Fruit fly (Drosophila melanogaster): Measurements from ENCODE around the gene CG1368.
A peak's percentile ranks its signal among the peaks of the same experiment; 100 is the strongest.

CG1368 gene

DNA sequence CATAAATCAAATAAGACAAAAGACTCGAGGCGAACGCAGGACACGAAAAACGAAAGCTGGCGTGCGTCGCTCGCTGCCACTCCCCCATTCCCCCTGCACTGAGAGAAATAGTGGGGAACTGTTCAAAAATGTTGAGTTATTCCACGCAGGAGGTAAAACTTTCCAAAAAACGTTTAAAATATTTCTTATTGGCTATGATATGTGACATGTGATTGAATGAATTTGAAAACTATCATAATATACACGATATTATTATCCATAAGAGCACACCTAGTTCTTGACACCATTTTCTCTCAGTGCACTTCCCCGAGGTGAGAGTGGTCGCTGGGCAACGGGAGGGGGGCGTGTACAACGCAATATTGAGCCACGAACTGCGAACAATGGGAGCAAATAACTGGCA, 40.6 kb upstream of the CG1368 start (continued):
- TF ChIP-seq CG9139 (GFP tag; optimal IDR thresholded peaks at IDR 0.05) = peak; percentile 34
- no peak for TF ChIP-seq Ets21C (GFP tag; optimal IDR thresholded peaks at IDR 0.05)
- peak; percentile 18 for TF ChIP-seq CG7368 (GFP tag; optimal IDR thresholded peaks at IDR 0.05)
- peak; percentile 73 for TF ChIP-seq svp (GFP tag)
- TF ChIP-seq CG6163 (GFP tag; IDR thresholded peaks at IDR 0.05) = 0 out of 3 replicates have a peak, but pooled peaks have one; percentile 49
- peak; percentile 22 for TF ChIP-seq net (GFP tag; optimal IDR thresholded peaks at IDR 0.05)
- TF ChIP-seq CG34406 (GFP tag; optimal IDR thresholded peaks at IDR 0.05) = peak; percentile 53
- TF ChIP-seq CG8632 (GFP tag; optimal IDR thresholded peaks at IDR 0.05) = peak; percentile 49
- TF ChIP-seq cyc (GFP tag; optimal IDR thresholded peaks at IDR 0.05) = peak; percentile 57
- peak; percentile 62 for TF ChIP-seq esn (GFP tag; optimal IDR thresholded peaks at IDR 0.05)
- peak; percentile 62 for TF ChIP-seq CG3919 (GFP tag; optimal IDR thresholded peaks at IDR 0.05)
- TF ChIP-seq Sox102F (GFP tag; optimal IDR thresholded peaks at IDR 0.05) = peak; percentile 39
- TF ChIP-seq CG6854 (GFP tag; optimal IDR thresholded peaks at IDR 0.05) = no peak
- peak; percentile 65 for TF ChIP-seq CG10669 (GFP tag; optimal IDR thresholded peaks at IDR 0.05)
- TF ChIP-seq CG6792 (GFP tag; optimal IDR thresholded peaks at IDR 0.05) = peak; percentile 57
- TF ChIP-seq Eip78C (GFP tag) = peak; percentile 83
- TF ChIP-seq fd59A (GFP tag; optimal IDR thresholded peaks at IDR 0.05) = peak; percentile 63

dm6 chrX:14148171-14148570, 26.4 kb upstream of the CG1368 start:
- TF ChIP-seq CG3919 (GFP tag; optimal IDR thresholded peaks at IDR 0.05) (peak; percentile 44), cyc (GFP tag; optimal IDR thresholded peaks at IDR 0.05) (peak; percentile 14), CG15336 (GFP tag; IDR thresholded peaks at IDR 0.05) (peak; percentile 24; the same call in 1 of the 2 replicates), Eip78C (GFP tag) (peak; percentile 79), fd59A (GFP tag; optimal IDR thresholded peaks at IDR 0.05) (no peak), pdm3 (GFP tag; optimal IDR thresholded peaks at IDR 0.05) (peak; percentile 42), CG6792 (GFP tag; optimal IDR thresholded peaks at IDR 0.05) (no peak), CG4318 (GFP tag; optimal IDR thresholded peaks at IDR 0.05) (no peak), CG1621 (tag; optimal IDR thresholded peaks at IDR 0.05) (no peak), CG34406 (GFP tag; optimal IDR thresholded peaks at IDR 0.05) (no peak), Eip75B (GFP tag; optimal IDR thresholded peaks at IDR 0.05) (peak; percentile 12), esn (GFP tag; optimal IDR thresholded peaks at IDR 0.05) (peak; percentile 16), CG3032 (tag; optimal IDR thresholded peaks at IDR 0.05) (peak; percentile 17), fkh (GFP tag; optimal IDR thresholded peaks at IDR 0.05) (no peak), CG8119 (GFP tag; IDR thresholded peaks at IDR 0.05) (0 out of 3 replicates have a peak, but pooled peaks have one; percentile 33), Sox102F (GFP tag; optimal IDR thresholded peaks at IDR 0.05) (no peak), CG7368 (GFP tag; optimal IDR thresholded peaks at IDR 0.05) (no peak), topi (GFP tag; optimal IDR thresholded peaks at IDR 0.05) (peak; percentile 25), achi (GFP tag; optimal IDR thresholded peaks at IDR 0.05) (peak; percentile 49), svp (GFP tag) (no peak), Sox15 (GFP tag; optimal IDR thresholded peaks at IDR 0.05) (no peak), CG31627 (GFP tag; optimal IDR thresholded peaks at IDR 0.05) (peak; percentile 20), CG6854 (GFP tag; optimal IDR thresholded peaks at IDR 0.05) (no peak), CG8319 (GFP tag; optimal IDR thresholded peaks at IDR 0.05) (no peak), Hr38 (GFP tag; optimal IDR thresholded peaks at IDR 0.05) (no peak), OdsH (GFP tag; optimal IDR thresholded peaks at IDR 0.05) (peak; percentile 33), acj6 (GFP tag; optimal IDR thresholded peaks at IDR 0.05) (peak; percentile 5), CG10631 (GFP tag; optimal IDR thresholded peaks at IDR 0.05) (peak; percentile 60), ss (GFP tag; optimal IDR thresholded peaks at IDR 0.05) (no peak), eg (GFP tag; IDR thresholded peaks at IDR 0.05) (0 out of 3 replicates have a peak, but pooled peaks have one; percentile 29), Hr39 (GFP tag; optimal IDR thresholded peaks at IDR 0.05) (peak; percentile 37), CG16779 (tag; optimal IDR thresholded peaks at IDR 0.05) (no peak), Sox14 (GFP tag; optimal IDR thresholded peaks at IDR 0.05) (peak; percentile 21), CG6163 (GFP tag; IDR thresholded peaks at IDR 0.05) (peak; percentile 33; the same call in 2 of the 3 replicates), CG9139 (GFP tag; optimal IDR thresholded peaks at IDR 0.05) (no peak), Smox (GFP tag; optimal IDR thresholded peaks at IDR 0.05) (peak; percentile 18), net (GFP tag; optimal IDR thresholded peaks at IDR 0.05) (peak; percentile 22), Ets21C (GFP tag; optimal IDR thresholded peaks at IDR 0.05) (no peak), CG6808 (GFP tag; optimal IDR thresholded peaks at IDR 0.05) (no peak), Eip93F (GFP tag; optimal IDR thresholded peaks at IDR 0.05) (no peak), Ets96B (tag; optimal IDR thresholded peaks at IDR 0.05) (peak; percentile 24), Met (GFP tag; optimal IDR thresholded peaks at IDR 0.05) (peak; percentile 45), CG32006 (GFP tag; optimal IDR thresholded peaks at IDR 0.05) (peak; percentile 39), Blimp-1 (GFP tag; optimal IDR thresholded peaks at IDR 0.05) (no peak), CG11762 (GFP tag; optimal IDR thresholded peaks at IDR 0.05; ENCODE audit: insufficient read depth) (no peak)
